Fruit fly (Drosophila melanogaster) whole organism, embryonic: Measurements from ENCODE around the gene Pa1.

Experiments
- Atf6 ChIP-seq: fragments of 200-800 bp; sonication (Bioruptor generic); IDR thresholded peaks from 2 replicates; pipeline ENCODE4 v1.3.6; 2022; ENCODE audit warnings: missing biosample characterization, missing genetic modification characterization
- BEAF-32 ChIP-seq: fragments of 200-800 bp; sonication (Bioruptor generic); optimal IDR thresholded peaks from 3 replicates; lab custom pipeline; 2017; ENCODE audit warnings: missing biosample characterization, missing genetic modification characterization, mild to moderate bottlenecking, moderate library complexity, missing genetic modification reagents
- BtbVII ChIP-seq: fragments of 200-800 bp; sonication (Bioruptor generic); optimal IDR thresholded peaks from 3 replicates; lab custom pipeline; 2017; ENCODE audit warnings: missing biosample characterization, mild to moderate bottlenecking, missing genetic modification characterization
- C15 ChIP-seq: fragments of 200-800 bp; sonication (Bioruptor generic); IDR thresholded peaks from 3 replicates; pipeline ENCODE4 v1.3.6; 2022; ENCODE audit warnings: missing biosample characterization, missing genetic modification characterization
- CG10267 ChIP-seq: fragments of 200-800 bp; sonication (Bioruptor generic); optimal IDR thresholded peaks from 2 replicates; lab custom pipeline; 2018; ENCODE audit warnings: missing biosample characterization, mild to moderate bottlenecking, missing genetic modification characterization, moderate library complexity
- CG11456 ChIP-seq: fragments of 200-800 bp; sonication (Bioruptor generic); IDR thresholded peaks from 3 replicates; pipeline ENCODE4 v1.3.6; 2022; ENCODE audit warnings: missing biosample characterization, missing genetic modification characterization
- CG11696 ChIP-seq: fragments of 200-800 bp; sonication (Bioruptor generic); IDR thresholded peaks from 2 replicates; pipeline ENCODE4 v1.3.6; 2022; ENCODE audit warnings: missing biosample characterization, missing genetic modification characterization
- CG13287 ChIP-seq: fragments of 200-800 bp; sonication (Bioruptor generic); IDR thresholded peaks from 2 replicates; pipeline ENCODE4 v1.3.6; 2022; ENCODE audit warnings: missing biosample characterization, missing genetic modification characterization; ENCODE audit not compliant: partially characterized antibody
- CG14710 ChIP-seq: fragments of 200-800 bp; sonication (Bioruptor generic); optimal IDR thresholded peaks from 3 replicates; lab custom pipeline; 2019; ENCODE audit warnings: missing biosample characterization, mild to moderate bottlenecking, missing genetic modification characterization, moderate library complexity
- CG15269 ChIP-seq: fragments of 200-800 bp; sonication (Bioruptor generic); optimal IDR thresholded peaks from 2 replicates; lab custom pipeline; 2018; ENCODE audit warnings: missing biosample characterization, mild to moderate bottlenecking, missing genetic modification characterization, moderate library complexity
- CG1603 ChIP-seq: fragments of 200-800 bp; sonication (Bioruptor generic); optimal IDR thresholded peaks from 2 replicates; lab custom pipeline; 2019; ENCODE audit warnings: missing biosample characterization, mild to moderate bottlenecking, missing genetic modification characterization, moderate library complexity
- CG2678 ChIP-seq: fragments of 200-800 bp; sonication (Bioruptor generic); optimal IDR thresholded peaks from 3 replicates; lab custom pipeline; 2019; ENCODE audit warnings: missing biosample characterization, mild to moderate bottlenecking, missing genetic modification characterization, moderate library complexity
- CG2875 ChIP-seq: fragments of 200-800 bp; sonication (Bioruptor generic); optimal IDR thresholded peaks from 2 replicates; lab custom pipeline; 2017; ENCODE audit warnings: missing biosample characterization, mild to moderate bottlenecking, missing genetic modification characterization, missing genetic modification reagents
- CG30431 ChIP-seq: fragments of 200-800 bp; sonication (Bioruptor generic); optimal IDR thresholded peaks from 2 replicates; lab custom pipeline; 2017; ENCODE audit warnings: missing biosample characterization, missing genetic modification characterization
- CG31224 ChIP-seq: fragments of 200-800 bp; sonication (Bioruptor generic); IDR thresholded peaks from 2 replicates; pipeline ENCODE4 v1.3.6; 2022; ENCODE audit warnings: missing biosample characterization, missing genetic modification characterization
- CG3838 ChIP-seq: fragments of 200-800 bp; sonication (Bioruptor generic); optimal IDR thresholded peaks from 3 replicates; lab custom pipeline; 2016; ENCODE audit warnings: missing biosample characterization, missing genetic modification characterization
- CG3847 ChIP-seq: fragments of 200-800 bp; sonication (Bioruptor generic); IDR thresholded peaks from 2 replicates; pipeline ENCODE4 v1.3.6; 2022; ENCODE audit warnings: missing biosample characterization, missing genetic modification characterization
- CG42726 ChIP-seq: fragments of 200-800 bp; sonication (Bioruptor generic); IDR thresholded peaks from 2 replicates; pipeline ENCODE4 v1.3.6; 2022; ENCODE audit warnings: missing biosample characterization, missing genetic modification characterization; ENCODE audit not compliant: partially characterized antibody
- CG4820 ChIP-seq: fragments of 200-800 bp; sonication (Bioruptor generic); optimal IDR thresholded peaks from 3 replicates; lab custom pipeline; 2016; ENCODE audit warnings: missing biosample characterization, missing genetic modification characterization
- CG5180 ChIP-seq: fragments of 200-800 bp; sonication (Bioruptor generic); optimal IDR thresholded peaks from 3 replicates; lab custom pipeline; 2017; ENCODE audit warnings: missing biosample characterization, missing genetic modification characterization, mild to moderate bottlenecking, moderate library complexity, missing genetic modification reagents
- CG6791 ChIP-seq: fragments of 200-800 bp; sonication (Bioruptor generic); IDR thresholded peaks from 3 replicates; pipeline ENCODE4 v1.3.6; 2022; ENCODE audit warnings: missing biosample characterization, missing genetic modification characterization; ENCODE audit not compliant: partially characterized antibody
- CG7928 ChIP-seq: fragments of 200-800 bp; sonication (Bioruptor generic); optimal IDR thresholded peaks from 2 replicates; lab custom pipeline; 2017; ENCODE audit warnings: missing biosample characterization, mild to moderate bottlenecking, missing genetic modification characterization
- CG8944 ChIP-seq: fragments of 200-800 bp; sonication (Bioruptor generic); optimal IDR thresholded peaks from 3 replicates; lab custom pipeline; 2016; ENCODE audit warnings: missing biosample characterization, missing genetic modification characterization
- CoRest ChIP-seq: fragments of 200-800 bp; sonication (Bioruptor generic); optimal IDR thresholded peaks from 3 replicates; lab custom pipeline; 2018; ENCODE audit warnings: missing biosample characterization, mild to moderate bottlenecking, missing genetic modification characterization, moderate library complexity
- D19B ChIP-seq: fragments of 200-800 bp; sonication (Bioruptor generic); optimal IDR thresholded peaks from 2 replicates; lab custom pipeline; 2017; ENCODE audit warnings: missing biosample characterization, mild to moderate bottlenecking, missing genetic modification characterization
- Dad ChIP-seq: fragments of 200-800 bp; sonication (Bioruptor generic); optimal IDR thresholded peaks from 3 replicates; lab custom pipeline; 2016; ENCODE audit warnings: missing biosample characterization, missing genetic modification characterization
- Dfd ChIP-seq, 2 experiments: fragments of >200 bp; optimal IDR thresholded peaks; 2 replicates each; lab custom pipeline; 2017; ENCODE audit warnings: missing biosample characterization in 2 of 2, missing genetic modification characterization in 2 of 2
- Doc2 ChIP-seq: fragments of 200-800 bp; sonication (Bioruptor generic); IDR thresholded peaks from 2 replicates; pipeline ENCODE4 v1.3.6; 2022; ENCODE audit warnings: missing biosample characterization, missing genetic modification characterization
- Lim3 ChIP-seq: fragments of 200-800 bp; sonication (Bioruptor generic); IDR thresholded peaks from 2 replicates; pipeline ENCODE4 v1.3.6; 2022; ENCODE audit warnings: missing biosample characterization, missing genetic modification characterization
- MBD-R2 ChIP-seq: fragments of 200-800 bp; sonication (Bioruptor generic); IDR thresholded peaks from 2 replicates; pipeline ENCODE4 v1.3.6; 2022; ENCODE audit warnings: missing biosample characterization, missing genetic modification characterization
- Med ChIP-seq: fragments of 200-800 bp; sonication (Bioruptor generic); peaks from one replicate; lab custom pipeline; 2016; ENCODE audit warnings: missing biosample characterization, missing genetic modification characterization, mild to moderate bottlenecking, inconsistent platforms, moderate library complexity
- NK7.1 ChIP-seq: fragments of 200-800 bp; sonication (Bioruptor generic); optimal IDR thresholded peaks from 3 replicates; lab custom pipeline; 2016; ENCODE audit warnings: missing biosample characterization, missing genetic modification characterization
- abd-A ChIP-seq: fragments of 200-800 bp; sonication (Bioruptor generic); optimal IDR thresholded peaks from 3 replicates; lab custom pipeline; 2019; ENCODE audit warnings: missing biosample characterization, mild to moderate bottlenecking, missing genetic modification characterization, moderate library complexity
- ash1 ChIP-seq: fragments of 200-800 bp; sonication (Bioruptor generic); optimal IDR thresholded peaks from 2 replicates; lab custom pipeline; 2018; ENCODE audit warnings: missing biosample characterization, mild to moderate bottlenecking, missing genetic modification characterization
- bbx ChIP-seq: fragments of 200-800 bp; sonication (Bioruptor generic); IDR thresholded peaks from 2 replicates; pipeline ENCODE4 v1.3.6; 2022; ENCODE audit warnings: missing biosample characterization, missing genetic modification characterization; ENCODE audit not compliant: partially characterized antibody
- cato ChIP-seq: fragments of 200-800 bp; sonication (Bioruptor generic); optimal IDR thresholded peaks from 2 replicates; lab custom pipeline; 2016; ENCODE audit warnings: missing biosample characterization, missing genetic modification characterization, borderline replicate concordance
- chinmo ChIP-seq: fragments of 200-800 bp; sonication (Bioruptor generic); IDR thresholded peaks from 4 replicates; pipeline ENCODE4 v1.3.6; 2022; ENCODE audit warnings: missing biosample characterization, missing genetic modification characterization; ENCODE audit not compliant: partially characterized antibody
- emc ChIP-seq: fragments of 200-800 bp; sonication (Bioruptor generic); optimal IDR thresholded peaks from 2 replicates; lab custom pipeline; 2016; ENCODE audit warnings: missing biosample characterization, missing genetic modification characterization
- esg ChIP-seq: fragments of 200-800 bp; sonication (Bioruptor generic); conservative IDR thresholded peaks from 2 replicates; pipeline ENCODE4 v1.3.6; 2022; ENCODE audit warnings: missing biosample characterization, missing genetic modification characterization
- exex ChIP-seq: fragments of 200-800 bp; sonication (Bioruptor generic); optimal IDR thresholded peaks from 4 replicates; lab custom pipeline; 2018; ENCODE audit warnings: missing biosample characterization, mild to moderate bottlenecking, missing genetic modification characterization, moderate library complexity
- hbn ChIP-seq: fragments of 200-800 bp; sonication (Bioruptor generic); IDR thresholded peaks from 2 replicates; pipeline ENCODE4 v1.3.6; 2022; ENCODE audit warnings: missing biosample characterization, missing genetic modification characterization; ENCODE audit not compliant: partially characterized antibody
- ind ChIP-seq: fragments of 200-800 bp; sonication (Bioruptor generic); optimal IDR thresholded peaks from 3 replicates; lab custom pipeline; 2016; ENCODE audit warnings: missing biosample characterization, missing genetic modification characterization
- luna ChIP-seq: fragments of 200-800 bp; sonication (Bioruptor generic); optimal IDR thresholded peaks from 2 replicates; lab custom pipeline; 2016; ENCODE audit warnings: missing biosample characterization, missing genetic modification characterization
- org-1 ChIP-seq: fragments of 200-800 bp; sonication (Bioruptor generic); optimal IDR thresholded peaks from 2 replicates; lab custom pipeline; 2017; ENCODE audit warnings: missing biosample characterization, missing genetic modification characterization
- pnt ChIP-seq: fragments of 200-800 bp; sonication (Bioruptor generic); optimal IDR thresholded peaks from 3 replicates; lab custom pipeline; 2016; ENCODE audit warnings: missing biosample characterization, missing genetic modification characterization
- ro ChIP-seq: fragments of 200-800 bp; sonication (Bioruptor generic); IDR thresholded peaks from 2 replicates; pipeline ENCODE4 v1.3.6; 2022; ENCODE audit warnings: missing biosample characterization, missing genetic modification characterization
- sisA ChIP-seq: fragments of 200-800 bp; sonication (Bioruptor generic); IDR thresholded peaks from 2 replicates; pipeline ENCODE4 v1.3.6; 2022; ENCODE audit warnings: missing biosample characterization, missing genetic modification characterization
- slbo ChIP-seq: fragments of 200-800 bp; sonication (Bioruptor generic); IDR thresholded peaks from 2 replicates; pipeline ENCODE4 v1.3.6; 2022; ENCODE audit warnings: missing biosample characterization, missing genetic modification characterization
- wdn ChIP-seq: fragments of 200-800 bp; sonication (Bioruptor generic); IDR thresholded peaks from 2 replicates; pipeline ENCODE4 v1.3.6; 2022; ENCODE audit warnings: missing biosample characterization, missing genetic modification characterization

Gene Pa1

dm6 chrX:11356648-11357047, 2.4 kb upstream of the Pa1 start:
- TF ChIP-seq CG6791 (GFP tag; lab: Robert Waterston, UW) (no peak), exex (tag; lab: Kevin White, UChicago) (no peak), chinmo (no peak), Med (GFP tag; lab: Kevin White, UChicago) (peak; percentile 8), CoRest (tag; lab: Kevin White, UChicago) (no peak), BtbVII (GFP tag; lab: Kevin White, UChicago) (no peak), CG4820 (no peak), emc (GFP tag; lab: Kevin White, UChicago) (no peak), C15 (GFP tag; lab: Robert Waterston, UW) (no peak), Dfd (GFP tag; optimal IDR thresholded peaks at IDR 0.05; lab: Kevin White, UChicago) (peak in 1 of 2 experiments; percentile 56), CG31224 (GFP tag; lab: Robert Waterston, UW) (no peak)

- TF ChIP-seq CG14710 (tag; lab: Kevin White, UChicago) (peak; percentile 63), CG2678 (no peak), CG5180 (GFP tag; lab: Kevin White, UChicago) (no peak), luna (no peak), cato (GFP tag; lab: Kevin White, UChicago) (no peak), CG15269 (no peak), CG30431 (GFP tag; lab: Kevin White, UChicago) (no peak), ind (no peak), Atf6 (GFP tag; lab: Robert Waterston, UW) (no peak), bbx (peak; percentile 86), CG2875 (GFP tag; lab: Kevin White, UChicago) (no peak), pnt (GFP tag; lab: Kevin White, UChicago) (no peak), abd-A (no peak), CG11456 (GFP tag; lab: Robert Waterston, UW) (no peak), CG42726 (GFP tag; lab: Robert Waterston, UW) (peak; percentile 71; the same call in 1 of the 2 replicates), slbo (no peak), CG3847 (no peak), CG10267 (tag; lab: Kevin White, UChicago) (peak; percentile 41), Doc2 (GFP tag; lab: Robert Waterston, UW) (no peak), wdn (GFP tag; lab: Robert Waterston, UW) (no peak), D19B (no peak), org-1 (GFP tag; lab: Kevin White, UChicago) (no peak), sisA (GFP tag; lab: Robert Waterston, UW) (no peak), BEAF-32 (GFP tag; lab: Kevin White, UChicago) (peak; percentile 91), Lim3 (GFP tag; lab: Robert Waterston, UW) (no peak), ro (GFP tag; lab: Robert Waterston, UW) (no peak), CG7928 (GFP tag; lab: Kevin White, UChicago) (no peak), NK7.1 (GFP tag; lab: Kevin White, UChicago) (no peak), CG13287 (peak; percentile 86), Dad (GFP tag; lab: Kevin White, UChicago) (no peak), CG11696 (GFP tag; lab: Robert Waterston, UW) (no peak), MBD-R2 (GFP tag; lab: Robert Waterston, UW) (peak; percentile 24; the same call in 1 of the 2 replicates), hbn (GFP tag; lab: Robert Waterston, UW) (peak; percentile 73), CG1603 (tag; lab: Kevin White, UChicago) (no peak), ash1 (GFP tag; lab: Kevin White, UChicago) (no peak), CG3838 (GFP tag; lab: Kevin White, UChicago) (no peak), CG8944 (GFP tag; lab: Kevin White, UChicago) (no peak), esg (GFP tag; lab: Robert Waterston, UW) (no peak)
Measured at dm6 chrX:11367783-11368509, 8.9 kb downstream of the Pa1 start, which contains the start of the genes hop and Tim8. Gene hop (minus strand): TSS chrX:11368098. Gene Tim8 (plus strand): TSS chrX:11368445.
